Fruit fly (Drosophila melanogaster) whole organism, prepupa: ENCODE data around the gene CG5225.

Source experiments
- Blimp-1 ChIP-seq: fragments of 200-800 bp; sonication (Bioruptor generic); optimal IDR thresholded peaks from 3 replicates; lab custom pipeline; 2017; ENCODE audit warnings: missing biosample characterization, missing genetic modification characterization, mild to moderate bottlenecking, moderate library complexity, missing genetic modification reagents
- CG10631 ChIP-seq: fragments of 200-800 bp; sonication (Bioruptor generic); optimal IDR thresholded peaks from 2 replicates; lab custom pipeline; 2016; ENCODE audit warnings: missing biosample characterization, missing genetic modification characterization
- CG10669 ChIP-seq: fragments of 200-800 bp; sonication (Bioruptor generic); optimal IDR thresholded peaks from 3 replicates; lab custom pipeline; 2018; ENCODE audit warnings: missing biosample characterization, mild to moderate bottlenecking, missing genetic modification characterization, moderate library complexity
- CG11294 ChIP-seq: fragments of 200-800 bp; sonication (Bioruptor generic); IDR thresholded peaks from 2 replicates; pipeline ENCODE4 v1.3.6; 2022; ENCODE audit warnings: missing biosample characterization, missing genetic modification characterization
- CG11762 ChIP-seq: fragments of 200-800 bp; sonication (Bioruptor generic); optimal IDR thresholded peaks from 3 replicates; lab custom pipeline; 2016; ENCODE audit warnings: missing biosample characterization, missing genetic modification characterization; ENCODE audit not compliant: insufficient read depth
- CG11902 ChIP-seq: fragments of 200-800 bp; sonication (Bioruptor generic); optimal IDR thresholded peaks from 3 replicates; lab custom pipeline; 2016; ENCODE audit warnings: missing biosample characterization, missing genetic modification characterization
- CG1621 ChIP-seq: fragments of 200-800 bp; sonication (Bioruptor generic); optimal IDR thresholded peaks from 3 replicates; lab custom pipeline; 2018; ENCODE audit warnings: missing biosample characterization, mild to moderate bottlenecking, missing genetic modification characterization
- CG3032 ChIP-seq: fragments of 200-800 bp; optimal IDR thresholded peaks from 2 replicates; lab custom pipeline; 2019; ENCODE audit warnings: missing biosample characterization, mild to moderate bottlenecking, missing genetic modification characterization, moderate library complexity
- CG31627 ChIP-seq: fragments of 200-800 bp; sonication (Bioruptor generic); optimal IDR thresholded peaks from 3 replicates; lab custom pipeline; 2016; ENCODE audit warnings: missing biosample characterization, missing genetic modification characterization
- CG32006 ChIP-seq: fragments of 200-800 bp; sonication (Bioruptor generic); optimal IDR thresholded peaks from 3 replicates; lab custom pipeline; 2017; ENCODE audit warnings: missing biosample characterization, mild to moderate bottlenecking, missing genetic modification characterization
- CG34406 ChIP-seq: fragments of 200-800 bp; sonication (Bioruptor generic); optimal IDR thresholded peaks from 3 replicates; lab custom pipeline; 2016; ENCODE audit warnings: missing biosample characterization, missing genetic modification characterization
- CG3919 ChIP-seq: fragments of 200-800 bp; sonication (Bioruptor generic); optimal IDR thresholded peaks from 3 replicates; lab custom pipeline; 2016; ENCODE audit warnings: missing biosample characterization, missing genetic modification characterization
- CG6163 ChIP-seq: fragments of 200-800 bp; sonication (Bioruptor generic); IDR thresholded peaks from 3 replicates; pipeline ENCODE4 v1.3.6; 2022; ENCODE audit warnings: missing biosample characterization, missing genetic modification characterization
- CG6808 ChIP-seq: fragments of 200-800 bp; sonication (Bioruptor generic); optimal IDR thresholded peaks from 3 replicates; lab custom pipeline; 2017; ENCODE audit warnings: missing biosample characterization, missing genetic modification characterization, mild to moderate bottlenecking, moderate library complexity, missing genetic modification reagents
- CG6854 ChIP-seq: fragments of 200-800 bp; sonication (Bioruptor generic); optimal IDR thresholded peaks from 2 replicates; lab custom pipeline; 2017; ENCODE audit warnings: missing biosample characterization, mild to moderate bottlenecking, missing genetic modification characterization
- CG7368 ChIP-seq: fragments of 200-800 bp; sonication (Bioruptor generic); optimal IDR thresholded peaks from 3 replicates; lab custom pipeline; 2016; ENCODE audit warnings: missing biosample characterization, missing genetic modification characterization
- CG8319 ChIP-seq: fragments of 200-800 bp; sonication (Bioruptor generic); optimal IDR thresholded peaks from 3 replicates; lab custom pipeline; 2016; ENCODE audit warnings: missing biosample characterization, missing genetic modification characterization
- Eip78C ChIP-seq: fragments of 200-800 bp; sonication (Bioruptor generic); peaks from one replicate; lab custom pipeline; 2016; ENCODE audit warnings: missing biosample characterization, missing genetic modification characterization
- Eip93F ChIP-seq: fragments of 200-800 bp; sonication (Bioruptor generic); optimal IDR thresholded peaks from 2 replicates; lab custom pipeline; 2016; ENCODE audit warnings: missing biosample characterization, mild to moderate bottlenecking, missing genetic modification characterization
- Ets21C ChIP-seq: fragments of 200-800 bp; sonication (Bioruptor generic); optimal IDR thresholded peaks from 3 replicates; lab custom pipeline; 2016; ENCODE audit warnings: missing biosample characterization, missing genetic modification characterization
- Gug ChIP-seq: fragments of 200-800 bp; sonication (Bioruptor generic); IDR thresholded peaks from 2 replicates; pipeline ENCODE4 v1.3.6; 2022; ENCODE audit warnings: missing biosample characterization, missing genetic modification characterization
- Hr38 ChIP-seq: sonication (Bioruptor generic); optimal IDR thresholded peaks from 2 replicates; lab custom pipeline; 2016; ENCODE audit warnings: missing biosample characterization, missing genetic modification characterization
- Hr39 ChIP-seq: fragments of 200-800 bp; sonication (Bioruptor generic); optimal IDR thresholded peaks from 2 replicates; lab custom pipeline; 2016; ENCODE audit warnings: missing biosample characterization, missing genetic modification characterization
- Hr4 ChIP-seq: fragments of 200-800 bp; sonication (Bioruptor generic); optimal IDR thresholded peaks from 3 replicates; lab custom pipeline; 2016; ENCODE audit warnings: missing biosample characterization, missing genetic modification characterization
- Lpt ChIP-seq: fragments of 200-800 bp; sonication (Bioruptor generic); optimal IDR thresholded peaks from 3 replicates; lab custom pipeline; 2016; ENCODE audit warnings: missing biosample characterization, missing genetic modification characterization
- Smox ChIP-seq: fragments of 200-800 bp; sonication (Bioruptor generic); optimal IDR thresholded peaks from 3 replicates; lab custom pipeline; 2016; ENCODE audit warnings: missing biosample characterization, missing genetic modification characterization
- Sox102F ChIP-seq: fragments of 200-800 bp; sonication (Bioruptor generic); optimal IDR thresholded peaks from 2 replicates; lab custom pipeline; 2016; ENCODE audit warnings: missing biosample characterization, mild to moderate bottlenecking, missing genetic modification characterization
- Sox14 ChIP-seq: fragments of 200-800 bp; sonication (Bioruptor generic); optimal IDR thresholded peaks from 3 replicates; lab custom pipeline; 2016; ENCODE audit warnings: missing biosample characterization, missing genetic modification characterization
- Sox15 ChIP-seq: fragments of 200-800 bp; sonication (Bioruptor generic); optimal IDR thresholded peaks from 3 replicates; lab custom pipeline; 2016; ENCODE audit warnings: missing biosample characterization, missing genetic modification characterization
- acj6 ChIP-seq: fragments of 200-800 bp; sonication (Bioruptor generic); optimal IDR thresholded peaks from 3 replicates; lab custom pipeline; 2016; ENCODE audit warnings: missing biosample characterization, missing genetic modification characterization
- cyc ChIP-seq: fragments of 200-800 bp; sonication (Bioruptor generic); optimal IDR thresholded peaks from 3 replicates; lab custom pipeline; 2016; ENCODE audit warnings: missing biosample characterization, missing genetic modification characterization
- dac ChIP-seq: fragments of 200-800 bp; sonication (Bioruptor generic); optimal IDR thresholded peaks from 2 replicates; lab custom pipeline; 2017; ENCODE audit warnings: missing biosample characterization, mild to moderate bottlenecking, missing genetic modification characterization
- eg ChIP-seq: fragments of 200-800 bp; sonication (Bioruptor generic); IDR thresholded peaks from 3 replicates; pipeline ENCODE4 v1.3.6; 2022; ENCODE audit warnings: missing biosample characterization, missing genetic modification characterization
- esn ChIP-seq: fragments of 200-800 bp; sonication (Bioruptor generic); optimal IDR thresholded peaks from 2 replicates; lab custom pipeline; 2016; ENCODE audit warnings: missing biosample characterization, mild to moderate bottlenecking, missing genetic modification characterization, moderate library complexity
- fd59A ChIP-seq: fragments of 200-800 bp; sonication (Bioruptor generic); optimal IDR thresholded peaks from 2 replicates; lab custom pipeline; 2017; ENCODE audit warnings: missing biosample characterization, mild to moderate bottlenecking, missing genetic modification characterization, missing genetic modification reagents
- fd85E ChIP-seq: fragments of 200-800 bp; sonication (Bioruptor generic); optimal IDR thresholded peaks from 3 replicates; lab custom pipeline; 2016; ENCODE audit warnings: missing biosample characterization, missing genetic modification characterization
- fkh ChIP-seq: fragments of 200-800 bp; sonication (Bioruptor generic); optimal IDR thresholded peaks from 3 replicates; lab custom pipeline; 2017; ENCODE audit warnings: missing biosample characterization, mild to moderate bottlenecking, missing genetic modification characterization, moderate library complexity
- lz ChIP-seq: fragments of 200-800 bp; sonication (Bioruptor generic); optimal IDR thresholded peaks from 3 replicates; lab custom pipeline; 2016; ENCODE audit warnings: missing biosample characterization, missing genetic modification characterization
- net ChIP-seq: fragments of 200-800 bp; sonication (Bioruptor generic); optimal IDR thresholded peaks from 3 replicates; lab custom pipeline; 2016; ENCODE audit warnings: missing biosample characterization, missing genetic modification characterization
- salr ChIP-seq, 2 experiments: fragments of 200-800 bp; sonication (Bioruptor generic); optimal IDR thresholded peaks; 3 replicates each; lab custom pipeline; 2016 to 2018; ENCODE audit warnings: missing biosample characterization in 2 of 2, missing genetic modification characterization in 2 of 2, mild to moderate bottlenecking in 1 of 2
- spab ChIP-seq: fragments of 200-800 bp; sonication (Bioruptor generic); optimal IDR thresholded peaks from 2 replicates; lab custom pipeline; 2017; ENCODE audit warnings: missing biosample characterization, mild to moderate bottlenecking, missing genetic modification characterization, missing genetic modification reagents
- ss ChIP-seq, 2 experiments: fragments of 200-800 bp; sonication (Bioruptor generic); optimal IDR thresholded peaks; 2 replicates in 1 of 2; 3 replicates in 1 of 2; lab custom pipeline; 2017 to 2018; ENCODE audit warnings: mild to moderate bottlenecking in 2 of 2, missing biosample characterization in 2 of 2, missing genetic modification characterization in 2 of 2, moderate library complexity in 1 of 2
- svp ChIP-seq: fragments of 200-800 bp; sonication (Bioruptor generic); peaks from one replicate; lab custom pipeline; 2016; ENCODE audit warnings: missing biosample characterization, missing genetic modification characterization
- topi ChIP-seq: fragments of 200-800 bp; sonication (Bioruptor generic); optimal IDR thresholded peaks from 3 replicates; lab custom pipeline; 2016; ENCODE audit warnings: missing biosample characterization, missing genetic modification characterization

Gene CG5225

DNA sequence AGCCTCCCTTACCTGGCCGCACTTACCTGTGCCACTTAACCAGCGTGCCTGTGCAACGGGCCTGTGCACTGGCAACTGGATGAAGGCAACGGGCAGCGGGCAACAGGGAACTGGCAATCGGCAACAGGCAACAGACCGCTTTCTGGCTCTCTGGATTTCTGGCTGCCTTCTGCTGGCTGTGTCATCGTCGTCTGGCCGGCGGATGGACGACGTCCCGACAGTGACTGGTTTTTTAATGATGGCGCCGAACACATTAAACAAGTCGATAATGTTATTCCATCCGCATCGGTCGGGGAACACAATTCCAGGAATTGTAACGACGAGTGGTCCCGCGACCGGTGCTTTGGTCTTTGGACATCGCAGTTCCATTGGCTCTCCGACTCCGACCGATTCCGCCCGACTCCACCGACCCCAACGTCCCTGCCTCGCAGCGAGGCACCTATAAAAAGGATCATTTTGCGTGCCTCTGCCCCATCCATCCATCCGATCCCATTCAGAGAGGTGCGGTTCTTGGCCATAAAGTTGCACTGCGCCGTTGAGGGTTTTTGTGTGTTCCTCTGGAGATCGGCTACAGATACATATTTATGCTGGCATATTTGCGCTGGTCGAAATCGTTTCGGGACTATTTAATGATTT lies 33.4 kb downstream of the CG5225 start (continued):
- no peak for TF ChIP-seq spab (GFP tag; lab: Kevin White, UChicago)
- no peak for TF ChIP-seq salr (GFP tag; optimal IDR thresholded peaks at IDR 0.05; lab: Kevin White, UChicago)
- TF ChIP-seq Blimp-1, result no peak
- no peak for TF ChIP-seq Ets21C (GFP tag; lab: Kevin White, UChicago)
- TF ChIP-seq CG31627 (GFP tag; lab: Kevin White, UChicago), result no peak
- no peak for TF ChIP-seq net
- TF ChIP-seq CG32006 (GFP tag; lab: Kevin White, UChicago), result peak; percentile 1
- TF ChIP-seq Gug (GFP tag; lab: Robert Waterston, UW), result no peak
- TF ChIP-seq Eip93F, result no peak
- no peak for TF ChIP-seq fd85E (GFP tag; lab: Kevin White, UChicago)
- no peak for TF ChIP-seq Hr38 (GFP tag; lab: Kevin White, UChicago)
- TF ChIP-seq svp (GFP tag; lab: Kevin White, UChicago), result no peak
- no peak for TF ChIP-seq Sox102F
- no peak for TF ChIP-seq Hr4 (GFP tag; lab: Kevin White, UChicago)
- TF ChIP-seq Lpt (GFP tag; lab: Kevin White, UChicago), result peak; percentile 26
- TF ChIP-seq CG8319 (GFP tag; lab: Kevin White, UChicago), result no peak
- no peak for TF ChIP-seq CG10631 (GFP tag; lab: Kevin White, UChicago)
- no peak for TF ChIP-seq esn (GFP tag; lab: Kevin White, UChicago)
- TF ChIP-seq Eip78C (GFP tag; lab: Kevin White, UChicago), result no peak
- no peak for TF ChIP-seq CG11762
- TF ChIP-seq topi (GFP tag; lab: Kevin White, UChicago), result no peak
- no peak for TF ChIP-seq CG3919
- TF ChIP-seq CG11294 (GFP tag; lab: Robert Waterston, UW), result no peak
- TF ChIP-seq CG11902, result no peak
- no peak for TF ChIP-seq Hr39
- peak; percentile 64 for TF ChIP-seq CG6854 (GFP tag; lab: Kevin White, UChicago)
- no peak for TF ChIP-seq CG7368 (GFP tag; lab: Kevin White, UChicago)

DNA sequence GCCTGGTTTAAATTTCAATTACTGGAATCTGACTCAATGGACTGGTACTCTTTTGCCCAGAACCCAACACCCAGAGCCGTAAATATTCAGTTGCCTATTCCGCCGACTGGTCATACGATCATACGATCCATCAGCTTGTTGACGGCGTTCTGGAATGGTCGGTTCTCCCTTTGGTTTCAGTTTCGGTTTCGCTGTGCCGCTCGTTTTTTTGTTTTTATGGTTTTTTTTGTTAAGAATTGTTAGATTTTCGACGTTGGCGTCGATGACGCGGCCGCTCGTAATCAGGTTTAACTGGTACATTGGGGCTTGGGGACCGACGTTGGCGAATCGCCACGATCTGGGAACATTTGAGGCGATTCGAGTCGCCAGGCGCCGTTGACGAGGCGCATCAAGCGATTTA lies 34.2 kb downstream of the CG5225 start:
- TF ChIP-seq Gug (GFP tag; lab: Robert Waterston, UW) (no peak), Sox15 (GFP tag; lab: Kevin White, UChicago) (no peak), Sox14 (GFP tag; lab: Kevin White, UChicago) (no peak), dac (GFP tag; lab: Kevin White, UChicago) (no peak), Hr39 (no peak), spab (GFP tag; lab: Kevin White, UChicago) (no peak), CG10669 (GFP tag; lab: Kevin White, UChicago) (no peak)

DNA sequence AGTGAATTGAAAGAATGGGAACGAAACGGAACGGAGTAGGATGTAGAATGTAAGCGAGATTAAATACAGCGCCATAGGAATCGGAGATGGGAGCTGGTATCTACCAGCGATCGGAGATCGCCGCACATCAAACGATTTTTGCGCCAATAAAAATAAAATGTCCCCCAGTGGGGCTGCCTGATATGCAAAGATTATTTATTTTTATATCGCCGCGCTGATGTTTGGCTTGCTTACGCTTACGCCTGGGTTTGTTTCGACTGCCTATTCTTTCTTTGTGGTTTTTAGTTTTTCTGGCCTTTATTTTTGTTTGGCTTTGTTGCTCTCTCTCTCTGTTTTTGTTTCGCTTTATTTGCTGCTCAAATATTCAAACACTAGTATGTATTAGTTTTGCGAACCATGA lies 35.3 kb downstream of the CG5225 start:
- TF ChIP-seq eg (GFP tag; lab: Robert Waterston, UW), result 0 out of 3 replicates have a peak, but pooled peaks have one; percentile 29
- TF ChIP-seq ss (GFP tag; optimal IDR thresholded peaks at IDR 0.05; lab: Kevin White, UChicago), result no peak
- no peak for TF ChIP-seq CG11902
- TF ChIP-seq CG6808, result no peak
- TF ChIP-seq fkh (GFP tag; lab: Kevin White, UChicago), result peak; percentile 35

dm6 chr3R:17065018-17065784 lies 36.7 kb downstream of the CG5225 start:
- peak; percentile 97 for TF ChIP-seq Smox (GFP tag; lab: Kevin White, UChicago)
- TF ChIP-seq fd85E (GFP tag; lab: Kevin White, UChicago), result peak; percentile 80
- TF ChIP-seq CG3919, result peak; percentile 94
- peak; percentile 80 for TF ChIP-seq fd59A (GFP tag; lab: Kevin White, UChicago)
- peak; percentile 99 for TF ChIP-seq fkh (GFP tag; lab: Kevin White, UChicago)
- peak; percentile 98 for TF ChIP-seq lz (GFP tag; lab: Kevin White, UChicago)
- TF ChIP-seq CG3032 (tag; lab: Kevin White, UChicago), result peak; percentile 82
- peak; percentile 87 for TF ChIP-seq CG8319 (GFP tag; lab: Kevin White, UChicago)
- TF ChIP-seq CG1621 (tag; lab: Kevin White, UChicago), result peak; percentile 79
- TF ChIP-seq Gug (GFP tag; lab: Robert Waterston, UW), result peak; percentile 84
- TF ChIP-seq salr (GFP tag; optimal IDR thresholded peaks at IDR 0.05; lab: Kevin White, UChicago), result peak; percentile 79 to 90
- TF ChIP-seq CG6163 (GFP tag; lab: Robert Waterston, UW), result peak; percentile 91
- peak; percentile 93 for TF ChIP-seq CG10669 (GFP tag; lab: Kevin White, UChicago)
- peak; percentile 88 for TF ChIP-seq CG11902
- peak; percentile 97 for TF ChIP-seq cyc (GFP tag; lab: Kevin White, UChicago)
- peak; percentile 97 for TF ChIP-seq CG32006 (GFP tag; lab: Kevin White, UChicago)
- TF ChIP-seq acj6 (GFP tag; lab: Kevin White, UChicago), result peak; percentile 93
- TF ChIP-seq CG34406, result peak; percentile 96
- TF ChIP-seq CG11294 (GFP tag; lab: Robert Waterston, UW), result peak; percentile 10; the same call in 1 of the 2 replicates
